Worm (Caenorhabditis elegans) whole organism, L4 larva: ENCODE data around the gene spig-5.
A peak's percentile ranks its signal among the peaks of the same experiment; 100 is the strongest.

ENCODE experiments used
- F26F4.8 ChIP-seq: fragments of 200-800 bp; sonication (Bioruptor generic); conservative IDR thresholded peaks from 2 replicates; pipeline ENCODE4 v1.3.6; 2022; ENCODE audit warnings: missing genetic modification characterization, missing compliant biosample characterization
- F49E8.2 ChIP-seq: sonication (generic microtip); optimal IDR thresholded peaks from 2 replicates; lab custom pipeline; 2016; ENCODE audit warnings: missing compliant biosample characterization, mild to moderate bottlenecking, missing genetic modification characterization, borderline replicate concordance
- T20F7.1 ChIP-seq: fragments of 200-800 bp; sonication (Bioruptor generic); optimal IDR thresholded peaks from 2 replicates; lab custom pipeline; 2018; ENCODE audit warnings: mild to moderate bottlenecking, missing genetic modification characterization, missing compliant biosample characterization
- T26A8.4 ChIP-seq: fragments of 200-800 bp; sonication (Bioruptor generic); IDR thresholded peaks from 2 replicates; pipeline ENCODE4 v1.3.6; 2022; ENCODE audit warnings: missing genetic modification characterization, missing compliant biosample characterization
- Y105C5A.15 ChIP-seq: fragments of 200-800 bp; sonication (Bioruptor generic); IDR thresholded peaks from 2 replicates; pipeline ENCODE4 v1.3.6; 2022; ENCODE audit warnings: missing genetic modification characterization, missing compliant biosample characterization
- Y48G9A.11 ChIP-seq: fragments of 200-800 bp; sonication (Bioruptor generic); IDR thresholded peaks from 2 replicates; pipeline ENCODE4 v1.3.6; 2022; ENCODE audit warnings: missing genetic modification reagents, missing genetic modification characterization, missing compliant biosample characterization
- aha-1 ChIP-seq: fragments of 150-350 bp; peaks from one replicate; lab custom pipeline; 2014; ENCODE audit warnings: missing biosample characterization, missing genetic modification characterization
- arid-1 ChIP-seq: fragments of 200-800 bp; sonication (Bioruptor generic); conservative IDR thresholded peaks from 2 replicates; pipeline ENCODE4 v1.3.6; 2022; ENCODE audit warnings: missing genetic modification reagents, missing genetic modification characterization, missing compliant biosample characterization
- ceh-32 ChIP-seq: sonication (generic microtip); optimal IDR thresholded peaks from 2 replicates; lab custom pipeline; 2016; ENCODE audit warnings: mild to moderate bottlenecking, missing genetic modification characterization, missing compliant biosample characterization; ENCODE audit not compliant: poor library complexity
- ceh-82 ChIP-seq: sonication (generic microtip); optimal IDR thresholded peaks from 2 replicates; lab custom pipeline; 2017; ENCODE audit warnings: missing biosample characterization, missing genetic modification characterization
- cey-2 ChIP-seq: sonication (generic microtip); optimal IDR thresholded peaks from 3 replicates; lab custom pipeline; 2017; ENCODE audit warnings: missing genetic modification characterization, mild to moderate bottlenecking, missing compliant biosample characterization, antibody characterized with exemption, borderline replicate concordance; ENCODE audit not compliant: insufficient read depth
- daf-16 ChIP-seq, 3 experiments: sonication (generic microtip); optimal IDR thresholded peaks; 2 replicates each; lab custom pipeline; 2016 to 2017; ENCODE audit warnings: missing genetic modification characterization in 3 of 3, missing genetic modification reagents in 3 of 3, mild to moderate bottlenecking in 2 of 3, missing compliant biosample characterization in 2 of 3, missing biosample characterization in 1 of 3, moderate library complexity in 1 of 3
- dmd-9 ChIP-seq: fragments of 200-800 bp; sonication (Bioruptor generic); IDR thresholded peaks from 2 replicates; pipeline ENCODE4 v1.3.6; 2022; ENCODE audit warnings: missing genetic modification reagents, missing genetic modification characterization, missing compliant biosample characterization
- dpl-1 ChIP-seq: fragments of 150-350 bp; optimal IDR thresholded peaks from 2 replicates; lab custom pipeline; 2014; ENCODE audit warnings: missing biosample characterization, missing genetic modification reagents, missing genetic modification characterization
- egl-43 ChIP-seq: fragments of 200-800 bp; sonication (Bioruptor generic); IDR thresholded peaks from 2 replicates; pipeline ENCODE4 v1.3.6; 2022; ENCODE audit warnings: missing genetic modification reagents, missing genetic modification characterization, missing compliant biosample characterization
- gei-8 ChIP-seq: fragments of 200-800 bp; sonication (Bioruptor generic); optimal IDR thresholded peaks from 2 replicates; lab custom pipeline; 2018; ENCODE audit warnings: mild to moderate bottlenecking, missing genetic modification characterization, missing compliant biosample characterization
- lim-7 ChIP-seq: fragments of 200-800 bp; sonication (Bioruptor generic); IDR thresholded peaks from 2 replicates; pipeline ENCODE4 v1.3.6; 2022; ENCODE audit warnings: missing genetic modification characterization, missing compliant biosample characterization
- lin-15B ChIP-seq: fragments of 150-350 bp; sonication (generic microtip); optimal IDR thresholded peaks from 3 replicates; lab custom pipeline; 2014; ENCODE audit warnings: missing biosample characterization, missing genetic modification characterization
- lin-29 ChIP-seq: fragments of 200-800 bp; sonication (Bioruptor generic); IDR thresholded peaks from 2 replicates; pipeline ENCODE4 v1.3.6; 2022; ENCODE audit warnings: missing genetic modification reagents, missing genetic modification characterization, missing compliant biosample characterization
- mep-1 ChIP-seq: fragments of 150-350 bp; sonication (generic microtip); optimal IDR thresholded peaks from 3 replicates; lab custom pipeline; 2014; ENCODE audit warnings: missing biosample characterization, missing genetic modification characterization
- mxl-2 ChIP-seq: fragments of 200-800 bp; sonication (Bioruptor generic); conservative IDR thresholded peaks from 2 replicates; pipeline ENCODE4 v1.3.6; 2022; ENCODE audit warnings: missing genetic modification reagents, missing genetic modification characterization, missing compliant biosample characterization
- mxl-3 ChIP-seq: fragments of 200-800 bp; sonication (Bioruptor generic); optimal IDR thresholded peaks from 2 replicates; lab custom pipeline; 2018; ENCODE audit warnings: mild to moderate bottlenecking, missing genetic modification characterization, missing compliant biosample characterization
- nhr-237 ChIP-seq: sonication (generic microtip); optimal IDR thresholded peaks from 2 replicates; lab custom pipeline; 2017; ENCODE audit warnings: missing biosample characterization, missing genetic modification characterization
- nhr-77 ChIP-seq: fragments of 150-350 bp; optimal IDR thresholded peaks from 2 replicates; lab custom pipeline; 2014; ENCODE audit warnings: missing biosample characterization, missing genetic modification characterization
- php-3 ChIP-seq: fragments of 200-800 bp; sonication (Bioruptor generic); IDR thresholded peaks from 2 replicates; pipeline ENCODE4 v1.3.6; 2022; ENCODE audit warnings: missing genetic modification reagents, missing genetic modification characterization, missing compliant biosample characterization
- pqm-1 ChIP-seq: sonication (generic microtip); optimal IDR thresholded peaks from 2 replicates; lab custom pipeline; 2017; ENCODE audit warnings: missing biosample characterization, missing genetic modification characterization
- set-16 ChIP-seq: fragments of 200-800 bp; sonication (Bioruptor generic); IDR thresholded peaks from 2 replicates; pipeline ENCODE4 v1.3.6; 2022; ENCODE audit warnings: missing genetic modification reagents, missing genetic modification characterization, missing compliant biosample characterization
- skn-1 ChIP-seq: fragments of 150-350 bp; optimal IDR thresholded peaks from 2 replicates; lab custom pipeline; 2014; ENCODE audit warnings: missing biosample characterization, missing genetic modification characterization
- snpc-4 ChIP-seq: fragments of 150-350 bp; optimal IDR thresholded peaks from 2 replicates; lab custom pipeline; 2014; ENCODE audit warnings: missing biosample characterization, missing genetic modification characterization
- spr-1 ChIP-seq: sonication (generic microtip); optimal IDR thresholded peaks from 2 replicates; lab custom pipeline; 2016; ENCODE audit warnings: mild to moderate bottlenecking, missing genetic modification characterization, missing compliant biosample characterization
- tag-97 ChIP-seq: fragments of 200-800 bp; sonication (Bioruptor generic); IDR thresholded peaks from 2 replicates; pipeline ENCODE4 v1.3.6; 2022; ENCODE audit warnings: missing genetic modification characterization, missing compliant biosample characterization
- zip-2 ChIP-seq: fragments of 150-350 bp; optimal IDR thresholded peaks from 2 replicates; lab custom pipeline; 2014; ENCODE audit warnings: missing biosample characterization, missing genetic modification characterization

The spig-5 gene

DNA sequence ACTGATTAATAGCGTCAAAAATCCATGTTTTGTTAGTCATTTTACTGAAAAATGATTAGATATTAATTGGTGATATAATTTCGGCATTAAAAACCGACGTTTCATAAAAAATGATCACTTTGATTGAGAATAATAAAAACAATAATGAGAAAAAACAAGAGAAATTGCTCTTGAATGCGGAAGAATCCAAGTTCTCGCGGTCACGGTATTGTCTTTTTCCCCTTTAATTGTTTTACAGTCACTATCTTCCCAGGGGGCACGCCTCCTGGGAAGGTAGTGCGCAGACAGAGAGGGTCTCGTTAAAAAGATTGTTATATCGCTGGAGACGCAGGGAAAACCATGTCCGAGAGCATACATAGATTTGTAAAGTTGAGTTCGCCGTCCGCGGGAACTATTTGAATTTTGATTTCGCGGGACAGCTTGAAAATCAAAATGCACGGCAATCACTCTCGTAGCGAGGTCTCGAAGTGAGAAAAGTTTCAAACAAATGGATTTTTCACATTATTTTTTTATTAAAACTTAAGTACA is 14.5 kb upstream of the spig-5 start, which contains the start of gene F14D7.2:
F14D7.2 (minus strand) TSS at position 51 of the 528 bp plus-strand sequence.
- TF ChIP-seq Y105C5A.15 (GFP tag; lab: Robert Waterston, UW) (no peak), ceh-32 (tag; lab: Kevin White, UChicago) (no peak), snpc-4 (tag; lab: Kevin White, UChicago) (no peak), tag-97 (GFP tag; lab: Robert Waterston, UW) (no peak), egl-43 (no peak), T20F7.1 (GFP tag; lab: Kevin White, UChicago) (no peak), aha-1 (tag; lab: Kevin White, UChicago) (peak; percentile 4), lin-29 (GFP tag; lab: Robert Waterston, UW) (no peak)
- TF ChIP-seq, all 104 proteins: peak for 1

DNA sequence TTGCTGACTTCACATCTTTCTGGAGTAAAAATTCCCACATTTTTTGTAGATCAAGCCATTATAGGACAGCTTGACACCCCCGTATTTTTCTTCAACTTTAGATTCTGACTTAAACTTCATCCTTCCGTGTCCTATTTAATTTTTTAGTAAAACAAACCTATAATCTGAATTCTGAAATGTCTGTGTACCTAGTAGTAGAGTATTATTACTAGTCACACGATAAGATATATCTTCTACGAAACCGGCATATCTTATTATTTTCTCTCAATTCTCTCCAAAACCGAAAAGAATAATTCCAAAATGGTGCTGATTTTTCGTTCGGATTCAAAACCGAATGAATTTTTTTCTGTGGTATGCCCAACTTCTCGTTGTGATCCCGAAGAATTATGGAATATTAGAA is 13.9 kb upstream of the spig-5 start, which contains the start of gene F14D7.9:
F14D7.9 (plus strand) TSS at position 301 of the 400 bp plus-strand sequence.
- TF ChIP-seq nhr-77 (tag; lab: Kevin White, UChicago) (no peak), F26F4.8 (GFP tag; lab: Robert Waterston, UW) (no peak), skn-1 (tag; lab: Kevin White, UChicago) (no peak), dpl-1 (GFP tag; lab: Kevin White, UChicago) (no peak), T20F7.1 (GFP tag; lab: Kevin White, UChicago) (no peak), ceh-32 (tag; lab: Kevin White, UChicago) (no peak), lim-7 (GFP tag; lab: Robert Waterston, UW) (no peak), php-3 (GFP tag; lab: Robert Waterston, UW) (no peak)
- TF ChIP-seq, all 104 proteins: peak for 0

DNA sequence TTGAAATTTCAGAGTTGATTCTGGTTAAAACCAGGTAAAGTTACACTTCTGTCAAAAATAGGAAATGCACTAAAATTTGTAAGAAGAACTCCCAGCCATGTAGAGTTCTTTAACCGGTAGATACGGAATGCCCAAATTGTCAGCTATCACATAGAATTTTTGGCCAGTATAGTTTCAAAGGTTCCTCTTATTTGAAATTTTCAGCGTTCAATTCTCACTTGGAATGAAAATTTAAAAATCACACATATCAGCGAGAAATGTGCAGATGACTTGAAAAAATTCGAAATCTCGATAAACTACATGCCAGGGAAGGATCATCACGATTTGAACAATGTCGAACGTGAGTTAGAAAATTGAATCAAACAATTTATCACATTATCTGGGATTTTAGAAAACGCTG is 11.8 kb upstream of the spig-5 start, which contains the start of gene F14D7.3:
F14D7.3 (plus strand) TSS at position 301 of the 400 bp plus-strand sequence.
- no peak for TF ChIP-seq mep-1
- TF ChIP-seq ceh-82 = no peak
- no peak for TF ChIP-seq set-16 (GFP tag; lab: Robert Waterston, UW)
- TF ChIP-seq lin-15B (tag; lab: Kevin White, UChicago) = no peak
- no peak for TF ChIP-seq arid-1 (GFP tag; lab: Robert Waterston, UW)
- TF ChIP-seq spr-1 (tag; lab: Kevin White, UChicago) = no peak
- no peak for TF ChIP-seq T26A8.4 (GFP tag; lab: Robert Waterston, UW)
- TF ChIP-seq F49E8.2 (tag; lab: Kevin White, UChicago) = no peak
- TF ChIP-seq, all 104 proteins: peak for 0

DNA sequence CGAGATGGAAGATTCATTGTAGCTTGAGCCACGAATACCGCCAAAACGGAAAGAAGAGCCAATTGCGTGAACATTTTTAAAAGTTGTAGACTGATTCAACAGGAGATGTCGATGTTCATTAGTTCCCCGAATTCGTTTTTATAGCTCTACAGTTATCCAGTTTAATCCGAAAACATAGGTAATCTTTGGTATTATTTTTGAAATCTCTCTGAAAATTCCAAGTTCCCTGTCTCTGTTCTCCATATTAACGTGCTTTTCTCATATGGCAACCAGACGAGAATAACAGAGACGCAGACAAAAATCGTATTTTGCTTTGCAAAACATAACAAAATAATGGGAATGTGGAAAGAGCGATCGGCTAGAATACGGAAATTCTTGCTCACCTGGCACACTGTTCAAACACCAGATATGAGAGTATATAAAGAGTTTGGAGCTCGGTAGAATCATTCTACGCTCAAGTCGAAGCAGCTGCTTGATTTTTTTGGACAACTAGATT is 8.6 kb upstream of the spig-5 start, which contains the start of the genes spig-3 and F14D7.12:
spig-3 (minus strand) TSS at position 101 of the 496 bp plus-strand sequence.
F14D7.12 (plus strand) TSS at position 446 of the 496 bp plus-strand sequence.
- TF ChIP-seq arid-1 (GFP tag; lab: Robert Waterston, UW) (no peak), gei-8 (GFP tag; lab: Kevin White, UChicago) (no peak), T26A8.4 (GFP tag; lab: Robert Waterston, UW) (no peak), cey-2 (tag; lab: Kevin White, UChicago) (no peak), nhr-237 (tag; lab: Kevin White, UChicago) (no peak), dpl-1 (GFP tag; lab: Kevin White, UChicago) (no peak), zip-2 (tag; lab: Kevin White, UChicago) (no peak)

DNA sequence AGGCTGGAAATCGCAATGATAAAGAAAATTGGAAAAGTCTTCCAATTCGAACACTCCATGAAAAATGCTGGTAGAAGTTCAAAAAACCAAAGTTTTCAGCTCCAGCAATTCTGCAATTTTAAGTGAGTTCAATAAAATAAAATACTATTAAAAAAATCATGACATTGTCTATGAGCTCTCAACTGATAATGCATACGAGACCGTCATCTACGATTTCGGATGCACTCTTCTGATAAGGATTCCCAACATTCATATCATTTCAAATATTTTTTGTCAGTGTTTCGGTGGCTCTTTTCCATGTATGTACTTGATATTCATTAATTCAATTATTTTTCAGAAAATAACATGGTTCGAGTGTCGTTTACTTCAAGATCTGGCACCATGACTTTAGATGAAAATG is 7.2 kb upstream of the spig-5 start, which contains the start of gene F14D7.6:
F14D7.6 (plus strand) TSS at position 338 of the 400 bp plus-strand sequence.
- TF ChIP-seq Y48G9A.11 (GFP tag; lab: Robert Waterston, UW) (no peak), mxl-2 (GFP tag; lab: Robert Waterston, UW) (no peak), mxl-3 (GFP tag; lab: Kevin White, UChicago) (no peak), dmd-9 (GFP tag; lab: Robert Waterston, UW) (no peak), pqm-1 (tag; lab: Kevin White, UChicago) (peak; percentile 41), cey-2 (tag; lab: Kevin White, UChicago) (no peak), daf-16 (GFP tag; optimal IDR thresholded peaks at IDR 0.05; lab: Kevin White, UChicago) (no peak), daf-16 (tag; optimal IDR thresholded peaks at IDR 0.05; lab: Kevin White, UChicago) (no peak)
